Worm (Caenorhabditis elegans) whole organism, L4 larva: ENCODE data around the gene col-158.
A peak's percentile ranks its signal among the peaks of the same experiment; 100 is the strongest.
"Not testable (repeated sequence)": the region's sequence is repeated elsewhere in the genome, so short reads cannot be mapped to it uniquely, and the experiment has no call there.

Experiments
- F10B5.3 ChIP-seq: sonication (generic microtip); optimal IDR thresholded peaks from 2 replicates; lab custom pipeline; 2016; ENCODE audit warnings: mild to moderate bottlenecking, missing genetic modification characterization, missing compliant biosample characterization
- F44E2.7 ChIP-seq: fragments of 200-800 bp; sonication (Bioruptor generic); IDR thresholded peaks from 2 replicates; pipeline ENCODE4 v2.1.2; 2022; ENCODE audit warnings: missing genetic modification characterization, missing compliant biosample characterization
- T20F7.1 ChIP-seq: fragments of 200-800 bp; sonication (Bioruptor generic); optimal IDR thresholded peaks from 2 replicates; lab custom pipeline; 2018; ENCODE audit warnings: mild to moderate bottlenecking, missing genetic modification characterization, missing compliant biosample characterization
- T26A8.4 ChIP-seq: fragments of 200-800 bp; sonication (Bioruptor generic); IDR thresholded peaks from 2 replicates; pipeline ENCODE4 v1.3.6; 2022; ENCODE audit warnings: missing genetic modification characterization, missing compliant biosample characterization
- Y5F2A.4 ChIP-seq: fragments of 200-800 bp; sonication (Bioruptor generic); optimal IDR thresholded peaks from 2 replicates; lab custom pipeline; 2018; ENCODE audit warnings: mild to moderate bottlenecking, missing genetic modification characterization, missing compliant biosample characterization
- Y75B8A.6 ChIP-seq: fragments of 200-800 bp; sonication (Bioruptor generic); IDR thresholded peaks from 2 replicates; pipeline ENCODE4 v1.3.6; 2022; ENCODE audit warnings: missing genetic modification reagents, missing genetic modification characterization, missing compliant biosample characterization
- ZK337.2 ChIP-seq: fragments of 200-800 bp; sonication (Bioruptor generic); IDR thresholded peaks from 2 replicates; pipeline ENCODE4 v1.3.6; 2022; ENCODE audit warnings: missing genetic modification reagents, missing genetic modification characterization, missing compliant biosample characterization
- ZK546.5 ChIP-seq, 2 experiments: sonication (generic microtip); optimal IDR thresholded peaks; 2 replicates each; lab custom pipeline; 2017; ENCODE audit warnings: missing biosample characterization in 2 of 2, missing genetic modification characterization in 2 of 2
- ama-1 ChIP-seq: fragments of 150-350 bp; optimal IDR thresholded peaks from 2 replicates; lab custom pipeline; 2014; ENCODE audit warnings: inconsistent platforms, mixed read lengths
- arid-1 ChIP-seq: fragments of 200-800 bp; sonication (Bioruptor generic); conservative IDR thresholded peaks from 2 replicates; pipeline ENCODE4 v1.3.6; 2022; ENCODE audit warnings: missing genetic modification reagents, missing genetic modification characterization, missing compliant biosample characterization
- attf-4 ChIP-seq: sonication (generic microtip); optimal IDR thresholded peaks from 3 replicates; lab custom pipeline; 2017; ENCODE audit warnings: missing biosample characterization, missing genetic modification characterization
- ceh-28 ChIP-seq: fragments of 150-350 bp; optimal IDR thresholded peaks from 2 replicates; lab custom pipeline; 2014; ENCODE audit warnings: missing biosample characterization, missing genetic modification reagents, missing genetic modification characterization
- ceh-82 ChIP-seq: sonication (generic microtip); optimal IDR thresholded peaks from 2 replicates; lab custom pipeline; 2017; ENCODE audit warnings: missing biosample characterization, missing genetic modification characterization
- ctbp-1 ChIP-seq: fragments of 200-800 bp; sonication (Bioruptor generic); IDR thresholded peaks from 2 replicates; pipeline ENCODE4 v1.3.6; 2022; ENCODE audit warnings: missing genetic modification reagents, missing genetic modification characterization, missing compliant biosample characterization
- daf-12 ChIP-seq: fragments of 150-350 bp; optimal IDR thresholded peaks from 2 replicates; lab custom pipeline; 2014; ENCODE audit warnings: missing biosample characterization, missing genetic modification reagents, missing genetic modification characterization
- daf-16 ChIP-seq, 3 experiments: sonication (generic microtip); optimal IDR thresholded peaks; 2 replicates each; lab custom pipeline; 2016 to 2017; ENCODE audit warnings: missing genetic modification characterization in 3 of 3, missing genetic modification reagents in 3 of 3, mild to moderate bottlenecking in 2 of 3, missing compliant biosample characterization in 2 of 3, missing biosample characterization in 1 of 3, moderate library complexity in 1 of 3
- daf-19 ChIP-seq: fragments of 200-800 bp; sonication (Bioruptor generic); conservative IDR thresholded peaks from 2 replicates; pipeline ENCODE4 v1.3.6; 2022; ENCODE audit warnings: missing genetic modification characterization, missing compliant biosample characterization
- dmd-6 ChIP-seq: fragments of 200-800 bp; sonication (Bioruptor generic); IDR thresholded peaks from 2 replicates; pipeline ENCODE4 v1.3.6; 2022; ENCODE audit warnings: missing genetic modification reagents, missing genetic modification characterization, missing compliant biosample characterization
- dmd-9 ChIP-seq: fragments of 200-800 bp; sonication (Bioruptor generic); IDR thresholded peaks from 2 replicates; pipeline ENCODE4 v1.3.6; 2022; ENCODE audit warnings: missing genetic modification reagents, missing genetic modification characterization, missing compliant biosample characterization
- dve-1 ChIP-seq: sonication (generic microtip); optimal IDR thresholded peaks from 2 replicates; lab custom pipeline; 2017; ENCODE audit warnings: antibody characterized with exemption, mild to moderate bottlenecking, missing genetic modification characterization, missing compliant biosample characterization; ENCODE audit not compliant: insufficient read depth
- egl-27 ChIP-seq: sonication (generic microtip); optimal IDR thresholded peaks from 3 replicates; lab custom pipeline; 2017; ENCODE audit warnings: missing biosample characterization, missing genetic modification reagents, missing genetic modification characterization
- gei-8 ChIP-seq: fragments of 200-800 bp; sonication (Bioruptor generic); optimal IDR thresholded peaks from 2 replicates; lab custom pipeline; 2018; ENCODE audit warnings: mild to moderate bottlenecking, missing genetic modification characterization, missing compliant biosample characterization
- jun-1 ChIP-seq: fragments of 150-350 bp; optimal IDR thresholded peaks from 2 replicates; lab custom pipeline; 2014; ENCODE audit warnings: missing biosample characterization, missing genetic modification reagents, missing genetic modification characterization
- lin-1 ChIP-seq: fragments of 200-800 bp; sonication (Bioruptor generic); IDR thresholded peaks from 2 replicates; pipeline ENCODE4 v1.3.6; 2022; ENCODE audit warnings: missing genetic modification reagents, missing genetic modification characterization, missing compliant biosample characterization
- lin-29 ChIP-seq: fragments of 200-800 bp; sonication (Bioruptor generic); IDR thresholded peaks from 2 replicates; pipeline ENCODE4 v1.3.6; 2022; ENCODE audit warnings: missing genetic modification reagents, missing genetic modification characterization, missing compliant biosample characterization
- lin-38 ChIP-seq: fragments of 200-800 bp; sonication (Bioruptor generic); IDR thresholded peaks from 2 replicates; pipeline ENCODE4 v1.3.6; 2022; ENCODE audit warnings: missing genetic modification reagents, missing genetic modification characterization, missing compliant biosample characterization
- mep-1 ChIP-seq: fragments of 150-350 bp; sonication (generic microtip); optimal IDR thresholded peaks from 3 replicates; lab custom pipeline; 2014; ENCODE audit warnings: missing biosample characterization, missing genetic modification characterization
- mes-2 ChIP-seq: sonication (generic microtip); optimal IDR thresholded peaks from 2 replicates; lab custom pipeline; 2016; ENCODE audit warnings: missing genotype, mild to moderate bottlenecking, missing genetic modification characterization, missing compliant biosample characterization; ENCODE audit not compliant: poor library complexity, severe bottlenecking
- nhr-10 ChIP-seq: fragments of 150-350 bp; optimal IDR thresholded peaks from 2 replicates; lab custom pipeline; 2014; ENCODE audit warnings: missing biosample characterization, missing genetic modification characterization
- nhr-11 ChIP-seq: fragments of 150-350 bp; optimal IDR thresholded peaks from 2 replicates; lab custom pipeline; 2014; ENCODE audit warnings: missing biosample characterization, missing genetic modification characterization
- nhr-237 ChIP-seq: sonication (generic microtip); optimal IDR thresholded peaks from 2 replicates; lab custom pipeline; 2017; ENCODE audit warnings: missing biosample characterization, missing genetic modification characterization
- nhr-28 ChIP-seq: fragments of 150-350 bp; optimal IDR thresholded peaks from 2 replicates; lab custom pipeline; 2014; ENCODE audit warnings: missing biosample characterization, missing genetic modification characterization
- nhr-6 ChIP-seq: fragments of 150-350 bp; optimal IDR thresholded peaks from 2 replicates; lab custom pipeline; 2014; ENCODE audit warnings: missing biosample characterization, missing genetic modification characterization
- nhr-77 ChIP-seq: fragments of 150-350 bp; optimal IDR thresholded peaks from 2 replicates; lab custom pipeline; 2014; ENCODE audit warnings: missing biosample characterization, missing genetic modification characterization
- php-3 ChIP-seq: fragments of 200-800 bp; sonication (Bioruptor generic); IDR thresholded peaks from 2 replicates; pipeline ENCODE4 v1.3.6; 2022; ENCODE audit warnings: missing genetic modification reagents, missing genetic modification characterization, missing compliant biosample characterization
- rbr-2 ChIP-seq: sonication (generic microtip); optimal IDR thresholded peaks from 2 replicates; lab custom pipeline; 2016; ENCODE audit warnings: missing genotype, missing genetic modification characterization, missing compliant biosample characterization
- skn-1 ChIP-seq: fragments of 150-350 bp; optimal IDR thresholded peaks from 2 replicates; lab custom pipeline; 2014; ENCODE audit warnings: missing biosample characterization, missing genetic modification characterization
- spr-3 ChIP-seq: fragments of 200-800 bp; sonication (Bioruptor generic); optimal IDR thresholded peaks from 2 replicates; lab custom pipeline; 2018; ENCODE audit warnings: mild to moderate bottlenecking, missing genetic modification characterization, missing compliant biosample characterization
- tra-1 ChIP-seq: fragments of 200-800 bp; sonication (Bioruptor generic); IDR thresholded peaks from 2 replicates; pipeline ENCODE4 v1.3.6; 2022; ENCODE audit warnings: missing genetic modification reagents, missing genetic modification characterization, missing compliant biosample characterization
- unc-130 ChIP-seq: sonication (generic microtip); optimal IDR thresholded peaks from 2 replicates; lab custom pipeline; 2016; ENCODE audit warnings: missing genetic modification reagents, missing genetic modification characterization, missing compliant biosample characterization
- unc-62 ChIP-seq, 3 experiments: fragments of 150-350 bp in 1 of 3; sonication (generic microtip); optimal IDR thresholded peaks in 2 of 3; peaks in 1 of 3; 1 replicate in 1 of 3; 2 replicates in 2 of 3; lab custom pipeline; 2014 to 2017; ENCODE audit warnings: missing biosample characterization in 3 of 3, missing genetic modification characterization in 3 of 3, missing genetic modification reagents in 3 of 3, missing genotype in 1 of 3
- zag-1 ChIP-seq: fragments of 150-350 bp; optimal IDR thresholded peaks from 2 replicates; lab custom pipeline; 2014; ENCODE audit warnings: missing biosample characterization, missing genetic modification characterization
- zfp-3 ChIP-seq: fragments of 200-800 bp; sonication (Bioruptor generic); conservative IDR thresholded peaks from 2 replicates; pipeline ENCODE4 v1.3.6; 2022; ENCODE audit warnings: missing genetic modification reagents, missing genetic modification characterization, missing compliant biosample characterization
- zip-11 ChIP-seq: fragments of 200-800 bp; sonication (Bioruptor generic); IDR thresholded peaks from 2 replicates; pipeline ENCODE4 v1.3.6; 2022; ENCODE audit warnings: missing genetic modification characterization, missing compliant biosample characterization
- ztf-11 ChIP-seq: fragments of 150-350 bp; optimal IDR thresholded peaks from 2 replicates; lab custom pipeline; 2014; ENCODE audit warnings: missing biosample characterization, missing genetic modification characterization

The col-158 gene

ce11 chrV:11822461-11822939 is 6.9 kb upstream of the col-158 start, which contains the start of gene pyc-1 (continued):
- TF ChIP-seq lin-1 (GFP tag; lab: Robert Waterston, UW), result 0 out of 2 replicates have a peak, but pooled peaks have one; percentile 12
- peak in 1 of 2 experiments; percentile 49 for TF ChIP-seq unc-62 (GFP tag; optimal IDR thresholded peaks at IDR 0.05 in 1 of 2; lab: Kevin White, UChicago)
- TF ChIP-seq unc-62 (tag; optimal IDR thresholded peaks at IDR 0.05; lab: Kevin White, UChicago), result no peak
- no peak for TF ChIP-seq ztf-11 (tag; lab: Kevin White, UChicago)
- no peak for TF ChIP-seq zip-11 (GFP tag; lab: Robert Waterston, UW)
- TF ChIP-seq mep-1 (tag; lab: Kevin White, UChicago), result peak; percentile 71
- no peak for TF ChIP-seq attf-4 (tag; lab: Kevin White, UChicago)
- TF ChIP-seq, all 104 proteins: peak for 25

- TF ChIP-seq ama-1 (lab: Kevin White, UChicago), result peak; percentile 0
- TF ChIP-seq nhr-28 (tag; lab: Kevin White, UChicago), result peak; percentile 62
- TF ChIP-seq dmd-6, result peak; percentile 41
- peak; percentile 63 for TF ChIP-seq dve-1 (tag; lab: Kevin White, UChicago)
- not testable (repeated sequence) for TF ChIP-seq daf-16 (GFP tag; optimal IDR thresholded peaks at IDR 0.05; lab: Kevin White, UChicago)
- TF ChIP-seq daf-16 (tag; optimal IDR thresholded peaks at IDR 0.05; lab: Kevin White, UChicago), result peak; percentile 34
- TF ChIP-seq lin-38, result 0 out of 2 replicates have a peak, but pooled peaks have one; percentile 22
These were observed 6.1 kb upstream of the col-158 start for ce11 chrV:11823125-11823833.

- TF ChIP-seq dmd-9 (no peak), nhr-11 (peak; percentile 80), ZK337.2 (GFP tag; lab: Robert Waterston, UW) (no peak), ceh-28 (tag; lab: Kevin White, UChicago) (no peak), ceh-82 (tag; lab: Kevin White, UChicago) (no peak), T20F7.1 (GFP tag; lab: Kevin White, UChicago) (peak; percentile 14), nhr-237 (tag; lab: Kevin White, UChicago) (no peak), zag-1 (tag; lab: Kevin White, UChicago) (no peak), daf-12 (no peak), tra-1 (peak; percentile 80; the same call in 1 of the 2 replicates), ZK546.5 (tag; optimal IDR thresholded peaks at IDR 0.05; lab: Kevin White, UChicago) (no peak), ctbp-1 (GFP tag; lab: Robert Waterston, UW) (no peak), unc-130 (no peak), Y5F2A.4 (GFP tag; lab: Kevin White, UChicago) (no peak), nhr-10 (peak; percentile 98), spr-3 (GFP tag; lab: Kevin White, UChicago) (no peak), rbr-2 (no peak), zfp-3 (GFP tag; lab: Robert Waterston, UW) (0 out of 2 replicates have a peak, but pooled peaks have one; percentile 26), unc-62 (GFP tag; optimal IDR thresholded peaks at IDR 0.05 in 1 of 2; lab: Kevin White, UChicago) (peak in 1 of 2 experiments; percentile 93), unc-62 (tag; optimal IDR thresholded peaks at IDR 0.05; lab: Kevin White, UChicago) (no peak), T26A8.4 (GFP tag; lab: Robert Waterston, UW) (peak; percentile 72), php-3 (GFP tag; lab: Robert Waterston, UW) (peak; percentile 91), nhr-77 (tag; lab: Kevin White, UChicago) (peak; percentile 89), lin-1 (GFP tag; lab: Robert Waterston, UW) (peak; percentile 72; the same call in 1 of the 2 replicates), lin-29 (GFP tag; lab: Robert Waterston, UW) (no peak), F44E2.7 (GFP tag; lab: Robert Waterston, UW) (no peak), zip-11 (GFP tag; lab: Robert Waterston, UW) (no peak), Y75B8A.6 (0 out of 2 replicates have a peak, but pooled peaks have one; percentile 66), jun-1 (tag; lab: Kevin White, UChicago) (peak; percentile 20), skn-1 (tag; lab: Kevin White, UChicago) (no peak), gei-8 (GFP tag; lab: Kevin White, UChicago) (no peak), F10B5.3 (no peak), daf-19 (GFP tag; lab: Robert Waterston, UW) (no peak), mes-2 (peak; percentile 52), arid-1 (no peak), egl-27 (tag; lab: Kevin White, UChicago) (no peak), nhr-6 (tag; lab: Kevin White, UChicago) (peak; percentile 69)
These were observed 5.4 kb upstream of the col-158 start for ce11 chrV:11823978-11824377.
